Worm (Caenorhabditis elegans) whole organism, L3 larva: Measurements from ENCODE around the gene sru-9.
"Not testable (repeated sequence)": the region's sequence is repeated elsewhere in the genome, so short reads cannot be mapped to it uniquely, and the experiment has no call there.

Source experiments
- aly-2 ChIP-seq: fragments of 150-350 bp; optimal IDR thresholded peaks from 2 replicates; lab custom pipeline; 2014; ENCODE audit warnings: missing biosample characterization, missing genetic modification characterization
- ama-1 ChIP-seq: fragments of 150-350 bp; optimal IDR thresholded peaks from 2 replicates; lab custom pipeline; 2018
- ceh-16 ChIP-seq: sonication (generic microtip); optimal IDR thresholded peaks from 2 replicates; lab custom pipeline; 2017; ENCODE audit warnings: missing biosample characterization, missing genetic modification characterization
- ceh-82 ChIP-seq: fragments of 150-350 bp; optimal IDR thresholded peaks from 2 replicates; lab custom pipeline; 2014; ENCODE audit warnings: missing biosample characterization, missing genetic modification characterization
- daf-12 ChIP-seq: fragments of 150-350 bp; optimal IDR thresholded peaks from 2 replicates; lab custom pipeline; 2014; ENCODE audit warnings: missing biosample characterization, missing genetic modification reagents, missing genetic modification characterization
- egl-27 ChIP-seq: sonication (generic microtip); optimal IDR thresholded peaks from 4 replicates; lab custom pipeline; 2017; ENCODE audit warnings: missing biosample characterization, missing genetic modification reagents, missing genetic modification characterization
- egl-5 ChIP-seq: fragments of 150-350 bp; optimal IDR thresholded peaks from 2 replicates; lab custom pipeline; 2017; ENCODE audit warnings: missing biosample characterization, missing genetic modification reagents, missing genetic modification characterization, inconsistent platforms
- elt-1 ChIP-seq: fragments of 150-350 bp; optimal IDR thresholded peaks from 2 replicates; lab custom pipeline; 2014; ENCODE audit warnings: missing biosample characterization, missing genetic modification characterization
- elt-2 ChIP-seq: sonication (generic microtip); optimal IDR thresholded peaks from 2 replicates; lab custom pipeline; 2016; ENCODE audit warnings: missing genetic modification reagents, mild to moderate bottlenecking, missing genetic modification characterization, missing compliant biosample characterization
- elt-3 ChIP-seq, 3 experiments: fragments of 150-350 bp in 1 of 3; sonication (generic microtip) in 2 of 3; optimal IDR thresholded peaks; 2 replicates in 2 of 3; 4 replicates in 1 of 3; lab custom pipeline; 2014 to 2017; ENCODE audit warnings: missing biosample characterization in 3 of 3, missing genetic modification characterization in 3 of 3
- eor-1 ChIP-seq, 2 experiments: fragments of 150-350 bp; optimal IDR thresholded peaks; 2 replicates each; lab custom pipeline; 2014 to 2018; ENCODE audit warnings: missing biosample characterization in 2 of 2, missing genetic modification characterization in 2 of 2
- fkh-2 ChIP-seq: fragments of 150-350 bp; optimal IDR thresholded peaks from 2 replicates; lab custom pipeline; 2014; ENCODE audit warnings: missing biosample characterization, missing genetic modification reagents, missing genetic modification characterization
- fos-1 ChIP-seq: fragments of 150-350 bp; optimal IDR thresholded peaks from 2 replicates; lab custom pipeline; 2014; ENCODE audit warnings: missing biosample characterization, missing genetic modification characterization
- hmg-11 ChIP-seq: sonication (generic microtip); optimal IDR thresholded peaks from 2 replicates; lab custom pipeline; 2016; ENCODE audit warnings: missing genetic modification characterization, missing compliant biosample characterization
- jun-1 ChIP-seq: fragments of 150-350 bp; optimal IDR thresholded peaks from 2 replicates; lab custom pipeline; 2014; ENCODE audit warnings: missing biosample characterization, missing genetic modification reagents, missing genetic modification characterization
- lin-15B ChIP-seq: fragments of 150-350 bp; optimal IDR thresholded peaks from 2 replicates; lab custom pipeline; 2014; ENCODE audit warnings: missing biosample characterization, missing genetic modification characterization
- lin-39 ChIP-seq: fragments of 150-350 bp; optimal IDR thresholded peaks from 2 replicates; lab custom pipeline; 2018; ENCODE audit warnings: missing biosample characterization, missing genetic modification reagents, missing genetic modification characterization
- lsy-12 ChIP-seq: sonication (generic microtip); optimal IDR thresholded peaks from 2 replicates; lab custom pipeline; 2016; ENCODE audit warnings: mild to moderate bottlenecking, missing genetic modification characterization, missing compliant biosample characterization
- mdl-1 ChIP-seq: fragments of 150-350 bp; optimal IDR thresholded peaks from 2 replicates; lab custom pipeline; 2014; ENCODE audit warnings: missing biosample characterization, missing genetic modification characterization
- mml-1 ChIP-seq: fragments of 150-350 bp; sonication (generic microtip); optimal IDR thresholded peaks from 3 replicates; lab custom pipeline; 2014; ENCODE audit warnings: missing biosample characterization, missing genetic modification characterization
- nfya-1 ChIP-seq: sonication (generic microtip); optimal IDR thresholded peaks from 2 replicates; lab custom pipeline; 2017; ENCODE audit warnings: missing genetic modification characterization, mild to moderate bottlenecking, missing compliant biosample characterization, antibody characterized with exemption, moderate library complexity; ENCODE audit not compliant: insufficient read depth
- nhr-11 ChIP-seq: fragments of 150-350 bp; optimal IDR thresholded peaks from 2 replicates; lab custom pipeline; 2014; ENCODE audit warnings: missing biosample characterization, missing genetic modification characterization
- nhr-12 ChIP-seq: fragments of 150-350 bp; optimal IDR thresholded peaks from 2 replicates; lab custom pipeline; 2014; ENCODE audit warnings: missing biosample characterization, missing genetic modification characterization
- nhr-28 ChIP-seq: fragments of 150-350 bp; optimal IDR thresholded peaks from 2 replicates; lab custom pipeline; 2014; ENCODE audit warnings: missing biosample characterization, missing genetic modification characterization
- nhr-43 ChIP-seq: sonication (generic microtip); optimal IDR thresholded peaks from 2 replicates; lab custom pipeline; 2016; ENCODE audit warnings: mild to moderate bottlenecking, missing genetic modification characterization, missing compliant biosample characterization; ENCODE audit not compliant: poor library complexity, severe bottlenecking
- nhr-67 ChIP-seq: fragments of 150-350 bp; optimal IDR thresholded peaks from 2 replicates; lab custom pipeline; 2014; ENCODE audit warnings: missing biosample characterization, missing genetic modification characterization
- nhr-77 ChIP-seq: fragments of 150-350 bp; optimal IDR thresholded peaks from 2 replicates; lab custom pipeline; 2014; ENCODE audit warnings: missing biosample characterization, missing genetic modification characterization
- pha-4 ChIP-seq: fragments of 150-350 bp; optimal IDR thresholded peaks from 2 replicates; lab custom pipeline; 2014; ENCODE audit warnings: missing biosample characterization, missing genetic modification reagents, missing genetic modification characterization
- sea-2 ChIP-seq: fragments of 150-350 bp; sonication (generic microtip); optimal IDR thresholded peaks from 4 replicates; lab custom pipeline; 2014; ENCODE audit warnings: missing biosample characterization, missing genetic modification reagents, missing genetic modification characterization
- skn-1 ChIP-seq: fragments of 150-350 bp; optimal IDR thresholded peaks from 2 replicates; lab custom pipeline; 2014; ENCODE audit warnings: missing biosample characterization, missing genetic modification characterization
- tbx-2 ChIP-seq: sonication (generic microtip); optimal IDR thresholded peaks from 2 replicates; lab custom pipeline; 2016; ENCODE audit warnings: mild to moderate bottlenecking, missing genetic modification characterization, missing compliant biosample characterization
- unc-39 ChIP-seq: sonication (generic microtip); optimal IDR thresholded peaks from 4 replicates; lab custom pipeline; 2017; ENCODE audit warnings: missing biosample characterization, missing genetic modification characterization
- unc-62 ChIP-seq: fragments of 150-350 bp; sonication (generic microtip); optimal IDR thresholded peaks from 4 replicates; lab custom pipeline; 2014; ENCODE audit warnings: missing biosample characterization, missing genetic modification reagents, missing genetic modification characterization
- zag-1 ChIP-seq: fragments of 150-350 bp; optimal IDR thresholded peaks from 2 replicates; lab custom pipeline; 2014; ENCODE audit warnings: missing biosample characterization, missing genetic modification characterization
- ztf-4 ChIP-seq: fragments of 150-350 bp; optimal IDR thresholded peaks from 2 replicates; lab custom pipeline; 2014; ENCODE audit warnings: missing biosample characterization, missing genetic modification characterization

Gene sru-9

DNA sequence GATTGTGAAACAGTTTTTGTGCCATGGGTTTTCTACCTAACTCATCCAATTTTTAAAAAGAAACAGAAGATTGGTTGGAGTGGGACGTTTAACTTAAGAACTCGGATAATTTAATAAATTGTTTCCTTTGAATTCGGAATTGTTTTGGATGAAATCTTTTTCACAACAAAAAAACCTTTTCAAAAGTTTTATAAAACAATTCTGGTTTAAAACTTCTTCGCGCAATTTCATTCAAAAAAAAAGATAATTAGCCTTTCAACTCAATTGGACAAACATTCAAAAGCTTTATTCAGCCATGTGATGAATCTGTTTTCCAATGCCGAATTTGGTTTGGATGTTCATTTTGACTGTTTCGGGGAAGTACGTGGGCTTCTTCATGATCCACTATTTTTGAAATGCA is 1.6 kb upstream of the sru-9 start, which contains the start of gene Y45F10B.12:
Gene Y45F10B.12 (plus strand): TSS at position 301 of the 400 bp plus-strand sequence.
- TF ChIP-seq eor-1 (tag; optimal IDR thresholded peaks at IDR 0.05; lab: Kevin White, UChicago), result no peak
- no peak for TF ChIP-seq ceh-16 (tag; lab: Kevin White, UChicago)
- TF ChIP-seq lsy-12 (tag; lab: Kevin White, UChicago), result no peak
- no peak for TF ChIP-seq nhr-12 (tag; lab: Kevin White, UChicago)
- no peak for TF ChIP-seq jun-1
- no peak for TF ChIP-seq egl-27 (tag; lab: Kevin White, UChicago)
- TF ChIP-seq egl-5 (tag; lab: Kevin White, UChicago), result no peak
- no peak for TF ChIP-seq lin-39 (tag; lab: Kevin White, UChicago)
- no peak for TF ChIP-seq zag-1 (tag; lab: Kevin White, UChicago)
- no peak for TF ChIP-seq unc-62 (GFP tag; lab: Kevin White, UChicago)
- no peak for TF ChIP-seq skn-1 (tag; lab: Kevin White, UChicago)
- TF ChIP-seq nhr-28 (tag; lab: Kevin White, UChicago), result no peak
- TF ChIP-seq tbx-2 (tag; lab: Kevin White, UChicago), result no peak
- TF ChIP-seq ceh-82 (tag; lab: Kevin White, UChicago), result no peak
- no peak for TF ChIP-seq nhr-43
- no peak for TF ChIP-seq pha-4 (tag; lab: Kevin White, UChicago)
- TF ChIP-seq lin-15B (tag; lab: Kevin White, UChicago), result no peak
- TF ChIP-seq hmg-11, result no peak
- TF ChIP-seq ztf-4 (tag; lab: Kevin White, UChicago), result no peak
- TF ChIP-seq elt-2 (tag; lab: Kevin White, UChicago), result no peak

- TF ChIP-seq fkh-2 (tag; lab: Kevin White, UChicago) (no peak), lin-15B (tag; lab: Kevin White, UChicago) (no peak), lsy-12 (tag; lab: Kevin White, UChicago) (no peak), daf-12 (tag; lab: Kevin White, UChicago) (no peak), elt-3 (tag; optimal IDR thresholded peaks at IDR 0.05; lab: Kevin White, UChicago) (no peak), elt-2 (tag; lab: Kevin White, UChicago) (no peak), ama-1 (lab: Kevin White, UChicago) (no peak), nhr-67 (tag; lab: Kevin White, UChicago) (no peak), nhr-11 (tag; lab: Kevin White, UChicago) (no peak), fos-1 (no peak)
Observed at ce11 chrIV:13591645-13592044, 2.9 kb downstream of the sru-9 start, which contains the start of gene tsp-5. Gene tsp-5, minus strand, starts transcription at chrIV:13591745.

DNA sequence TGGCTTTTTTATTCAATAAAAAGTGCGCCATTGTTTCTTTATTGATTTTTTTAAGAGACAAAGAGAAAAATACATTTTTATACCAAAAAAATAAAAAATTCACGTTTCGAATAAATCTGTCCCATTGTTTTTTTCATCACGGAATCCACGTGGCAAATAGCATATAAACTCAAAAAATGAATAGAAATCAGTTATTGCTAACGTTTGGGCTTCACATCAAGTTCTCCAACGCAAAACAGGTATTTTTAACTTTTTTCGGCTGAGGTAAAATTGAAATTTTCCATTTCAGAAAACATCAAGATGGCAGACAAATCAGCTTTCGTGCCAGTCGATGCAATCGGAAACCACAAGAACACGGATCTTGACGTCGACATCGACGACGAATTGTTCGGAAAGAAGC is 4.6 kb downstream of the sru-9 start, which contains the start of gene Y45F10B.3:
Gene Y45F10B.3 (plus strand): TSS at position 301 of the 400 bp plus-strand sequence.
- no peak for TF ChIP-seq zag-1 (tag; lab: Kevin White, UChicago)
- no peak for TF ChIP-seq mdl-1 (tag; lab: Kevin White, UChicago)
- TF ChIP-seq elt-2 (tag; lab: Kevin White, UChicago), result no peak
- no peak for TF ChIP-seq nhr-77 (tag; lab: Kevin White, UChicago)
- no peak for TF ChIP-seq nfya-1 (tag; lab: Kevin White, UChicago)
- TF ChIP-seq nhr-12 (tag; lab: Kevin White, UChicago), result no peak
- TF ChIP-seq fos-1, result no peak
- no peak for TF ChIP-seq egl-27 (tag; lab: Kevin White, UChicago)
- TF ChIP-seq aly-2 (tag; lab: Kevin White, UChicago), result no peak
- no peak for TF ChIP-seq eor-1 (tag; optimal IDR thresholded peaks at IDR 0.05; lab: Kevin White, UChicago)
- TF ChIP-seq unc-39 (tag; lab: Kevin White, UChicago), result no peak
- no peak for TF ChIP-seq elt-1 (tag; lab: Kevin White, UChicago)
- TF ChIP-seq fkh-2 (tag; lab: Kevin White, UChicago), result no peak
- no peak for TF ChIP-seq elt-3 (tag; optimal IDR thresholded peaks at IDR 0.05; lab: Kevin White, UChicago)
- no peak for TF ChIP-seq sea-2 (GFP tag; lab: Kevin White, UChicago)
- TF ChIP-seq ama-1 (lab: Kevin White, UChicago), result no peak
- TF ChIP-seq ceh-16 (tag; lab: Kevin White, UChicago), result no peak
- no peak for TF ChIP-seq mml-1 (tag; lab: Kevin White, UChicago)

ce11 chrIV:13597813-13598212 is 9.0 kb downstream of the sru-9 start, which contains the start of gene Y45F10B.9:
Gene Y45F10B.9, minus strand, starts transcription at chrIV:13597913.
- not testable (repeated sequence) for TF ChIP-seq elt-2 (tag; lab: Kevin White, UChicago); elt-3 (tag; optimal IDR thresholded peaks at IDR 0.05; lab: Kevin White, UChicago); nhr-43
